Worm (Caenorhabditis elegans) whole organism, L1 larva: Measurements from ENCODE around the gene ger-1.
A peak's percentile ranks its signal among the peaks of the same experiment; 100 is the strongest.

Source experiments
- C16A3.4 ChIP-seq: fragments of 150-350 bp; optimal IDR thresholded peaks from 2 replicates; lab custom pipeline; 2014; ENCODE audit warnings: missing biosample characterization, missing genetic modification characterization
- F16B12.6 ChIP-seq: fragments of 150-350 bp; optimal IDR thresholded peaks from 2 replicates; lab custom pipeline; 2014; ENCODE audit warnings: missing biosample characterization, missing genetic modification characterization
- Y116A8C.19 ChIP-seq: sonication (generic microtip); optimal IDR thresholded peaks from 2 replicates; lab custom pipeline; 2016; ENCODE audit warnings: missing compliant biosample characterization, missing genetic modification characterization, borderline replicate concordance
- aha-1 ChIP-seq: fragments of 150-350 bp; optimal IDR thresholded peaks from 2 replicates; lab custom pipeline; 2014; ENCODE audit warnings: missing biosample characterization, missing genetic modification characterization
- alr-1 ChIP-seq: fragments of 200-800 bp; sonication (Bioruptor generic); optimal IDR thresholded peaks from 2 replicates; lab custom pipeline; 2018; ENCODE audit warnings: borderline replicate concordance, mild to moderate bottlenecking, missing genetic modification characterization, missing compliant biosample characterization
- ama-1 ChIP-seq: fragments of 150-350 bp; optimal IDR thresholded peaks from 2 replicates; lab custom pipeline; 2014
- ceh-63 ChIP-seq: fragments of 200-800 bp; sonication (Bioruptor generic); optimal IDR thresholded peaks from 2 replicates; lab custom pipeline; 2018; ENCODE audit warnings: mild to moderate bottlenecking, missing genetic modification characterization, missing compliant biosample characterization
- ceh-90 ChIP-seq: sonication (generic microtip); optimal IDR thresholded peaks from 2 replicates; lab custom pipeline; 2016; ENCODE audit warnings: missing genetic modification characterization, missing compliant biosample characterization
- dpl-1 ChIP-seq, 3 experiments: fragments of 150-350 bp in 2 of 3; sonication (generic microtip) in 1 of 3; optimal IDR thresholded peaks; 2 replicates each; lab custom pipeline; 2014 to 2017; ENCODE audit warnings: missing biosample characterization in 3 of 3, missing genetic modification characterization in 3 of 3, missing genetic modification reagents in 3 of 3
- efl-1 ChIP-seq, 4 experiments: fragments of 150-350 bp; optimal IDR thresholded peaks in 3 of 4; peaks in 1 of 4; 1 replicate in 1 of 4; 2 replicates in 3 of 4; lab custom pipeline; 2014; ENCODE audit warnings: missing biosample characterization in 2 of 4, missing genetic modification characterization in 2 of 4, missing genetic modification reagents in 2 of 4
- egl-13 ChIP-seq: sonication (generic microtip); optimal IDR thresholded peaks from 2 replicates; lab custom pipeline; 2016; ENCODE audit warnings: missing genotype, missing genetic modification reagents, missing genetic modification characterization, missing compliant biosample characterization
- elt-2 ChIP-seq: sonication (generic microtip); optimal IDR thresholded peaks from 2 replicates; lab custom pipeline; 2016; ENCODE audit warnings: missing genetic modification characterization, mild to moderate bottlenecking, inconsistent platforms, missing compliant biosample characterization, missing genetic modification reagents
- fkh-10 ChIP-seq: sonication (generic microtip); optimal IDR thresholded peaks from 2 replicates; lab custom pipeline; 2017; ENCODE audit warnings: missing biosample characterization, missing genetic modification reagents, missing genetic modification characterization
- fkh-4 ChIP-seq: sonication (generic microtip); optimal IDR thresholded peaks from 2 replicates; lab custom pipeline; 2016; ENCODE audit warnings: missing compliant biosample characterization, missing genetic modification characterization, borderline replicate concordance
- grh-1 ChIP-seq: fragments of 200-800 bp; sonication (Bioruptor generic); IDR thresholded peaks from 2 replicates; pipeline ENCODE4 v1.3.6; 2022; ENCODE audit warnings: missing genetic modification reagents, missing genetic modification characterization, missing compliant biosample characterization
- hlh-17 ChIP-seq: fragments of 200-800 bp; sonication (Bioruptor generic); optimal IDR thresholded peaks from 2 replicates; lab custom pipeline; 2018; ENCODE audit warnings: missing genetic modification characterization, mild to moderate bottlenecking, missing compliant biosample characterization, moderate library complexity, borderline replicate concordance
- hlh-4 ChIP-seq: sonication (generic microtip); optimal IDR thresholded peaks from 2 replicates; lab custom pipeline; 2016; ENCODE audit warnings: mild to moderate bottlenecking, missing genetic modification characterization, missing compliant biosample characterization
- hpl-2 ChIP-seq: fragments of 150-350 bp; optimal IDR thresholded peaks from 2 replicates; lab custom pipeline; 2014; ENCODE audit warnings: missing biosample characterization, missing genetic modification reagents, missing genetic modification characterization
- irx-1 ChIP-seq: sonication (generic microtip); optimal IDR thresholded peaks from 2 replicates; lab custom pipeline; 2016; ENCODE audit warnings: missing genetic modification characterization, missing compliant biosample characterization
- jun-1 ChIP-seq: fragments of 150-350 bp; optimal IDR thresholded peaks from 2 replicates; lab custom pipeline; 2014; ENCODE audit warnings: missing biosample characterization, missing genetic modification reagents, missing genetic modification characterization
- lin-14 ChIP-seq: fragments of 200-800 bp; sonication (Bioruptor generic); optimal IDR thresholded peaks from 2 replicates; lab custom pipeline; 2018; ENCODE audit warnings: mild to moderate bottlenecking, missing genetic modification characterization, moderate library complexity, missing compliant biosample characterization
- lin-39 ChIP-seq: fragments of 150-350 bp; optimal IDR thresholded peaks from 2 replicates; lab custom pipeline; 2014; ENCODE audit warnings: missing biosample characterization, missing genetic modification reagents, missing genetic modification characterization
- lir-3 ChIP-seq: sonication (generic microtip); optimal IDR thresholded peaks from 2 replicates; lab custom pipeline; 2016; ENCODE audit warnings: mild to moderate bottlenecking, missing genetic modification characterization, moderate library complexity, missing compliant biosample characterization; ENCODE audit not compliant: poor library complexity
- mab-9 ChIP-seq: fragments of 200-800 bp; sonication (Bioruptor generic); IDR thresholded peaks from 2 replicates; pipeline ENCODE4 v1.3.6; 2022; ENCODE audit warnings: missing genetic modification reagents, missing genetic modification characterization, missing compliant biosample characterization
- mef-2 ChIP-seq: fragments of 150-350 bp; optimal IDR thresholded peaks from 2 replicates; lab custom pipeline; 2014; ENCODE audit warnings: missing biosample characterization, missing genetic modification characterization
- mep-1 ChIP-seq: fragments of 150-350 bp; optimal IDR thresholded peaks from 2 replicates; lab custom pipeline; 2014; ENCODE audit warnings: missing biosample characterization, missing genetic modification characterization
- nhr-11 ChIP-seq: fragments of 150-350 bp; optimal IDR thresholded peaks from 2 replicates; lab custom pipeline; 2014; ENCODE audit warnings: missing biosample characterization, missing genetic modification characterization
- nhr-12 ChIP-seq: sonication (generic microtip); optimal IDR thresholded peaks from 2 replicates; lab custom pipeline; 2017; ENCODE audit warnings: missing biosample characterization, missing genetic modification characterization
- nhr-19 ChIP-seq: fragments of 200-800 bp; sonication (Bioruptor generic); conservative IDR thresholded peaks from 2 replicates; pipeline ENCODE4 v1.3.6; 2022; ENCODE audit warnings: missing genetic modification characterization, missing compliant biosample characterization
- nhr-20 ChIP-seq: sonication (generic microtip); optimal IDR thresholded peaks from 2 replicates; lab custom pipeline; 2016; ENCODE audit warnings: mild to moderate bottlenecking, missing genetic modification characterization, missing compliant biosample characterization
- nhr-237 ChIP-seq: fragments of 150-350 bp; optimal IDR thresholded peaks from 2 replicates; lab custom pipeline; 2014; ENCODE audit warnings: missing biosample characterization, missing genetic modification characterization
- nhr-28 ChIP-seq: fragments of 150-350 bp; optimal IDR thresholded peaks from 2 replicates; lab custom pipeline; 2014; ENCODE audit warnings: missing biosample characterization, missing genetic modification characterization
- nhr-47 ChIP-seq: sonication (generic microtip); optimal IDR thresholded peaks from 2 replicates; lab custom pipeline; 2016; ENCODE audit warnings: mild to moderate bottlenecking, missing genetic modification characterization, moderate library complexity, missing compliant biosample characterization
- nhr-71 ChIP-seq: sonication (generic microtip); optimal IDR thresholded peaks from 2 replicates; lab custom pipeline; 2016; ENCODE audit warnings: mild to moderate bottlenecking, missing genetic modification characterization, moderate library complexity, missing compliant biosample characterization
- nhr-76 ChIP-seq: sonication (generic microtip); optimal IDR thresholded peaks from 2 replicates; lab custom pipeline; 2017; ENCODE audit warnings: missing biosample characterization, missing genetic modification characterization
- nhr-77 ChIP-seq: fragments of 150-350 bp; optimal IDR thresholded peaks from 2 replicates; lab custom pipeline; 2014; ENCODE audit warnings: missing biosample characterization, missing genetic modification characterization
- nhr-84 ChIP-seq: sonication (generic microtip); optimal IDR thresholded peaks from 2 replicates; lab custom pipeline; 2017; ENCODE audit warnings: missing biosample characterization, missing genetic modification characterization
- nhr-90 ChIP-seq: sonication (generic microtip); optimal IDR thresholded peaks from 2 replicates; lab custom pipeline; 2016; ENCODE audit warnings: mild to moderate bottlenecking, missing genetic modification characterization, missing compliant biosample characterization; ENCODE audit not compliant: poor library complexity
- rnt-1 ChIP-seq: sonication (generic microtip); optimal IDR thresholded peaks from 2 replicates; lab custom pipeline; 2016; ENCODE audit warnings: mild to moderate bottlenecking, missing genetic modification characterization, moderate library complexity, missing compliant biosample characterization
- skn-1 ChIP-seq: fragments of 150-350 bp; optimal IDR thresholded peaks from 2 replicates; lab custom pipeline; 2014; ENCODE audit warnings: missing biosample characterization, missing genetic modification characterization
- snpc-4 ChIP-seq: fragments of 150-350 bp; optimal IDR thresholded peaks from 2 replicates; lab custom pipeline; 2014; ENCODE audit warnings: missing biosample characterization, missing genetic modification characterization
- snu-23 ChIP-seq: sonication (generic microtip); optimal IDR thresholded peaks from 2 replicates; lab custom pipeline; 2016; ENCODE audit warnings: missing genetic modification characterization, missing compliant biosample characterization
- sox-4 ChIP-seq: sonication (generic microtip); optimal IDR thresholded peaks from 2 replicates; lab custom pipeline; 2016; ENCODE audit warnings: missing genetic modification characterization, missing compliant biosample characterization
- sptf-1 ChIP-seq: fragments of 150-350 bp; optimal IDR thresholded peaks from 2 replicates; lab custom pipeline; 2014; ENCODE audit warnings: missing biosample characterization, missing genetic modification characterization
- sup-37 ChIP-seq: fragments of 200-800 bp; sonication (Bioruptor generic); optimal IDR thresholded peaks from 2 replicates; lab custom pipeline; 2018; ENCODE audit warnings: mild to moderate bottlenecking, missing genetic modification characterization, missing compliant biosample characterization
- tlp-1 ChIP-seq: fragments of 150-350 bp; optimal IDR thresholded peaks from 2 replicates; lab custom pipeline; 2014; ENCODE audit warnings: missing biosample characterization, missing genetic modification characterization
- unc-30 ChIP-seq: sonication (generic microtip); optimal IDR thresholded peaks from 2 replicates; lab custom pipeline; 2017; ENCODE audit warnings: missing biosample characterization, missing genetic modification characterization
- unc-62 ChIP-seq: fragments of 150-350 bp; optimal IDR thresholded peaks from 2 replicates; lab custom pipeline; 2014; ENCODE audit warnings: missing biosample characterization, missing genetic modification reagents, missing genetic modification characterization
- unc-86 ChIP-seq: sonication (generic microtip); optimal IDR thresholded peaks from 2 replicates; lab custom pipeline; 2016; ENCODE audit warnings: missing genetic modification characterization, missing compliant biosample characterization
- unc-98 ChIP-seq: fragments of 200-800 bp; sonication (Bioruptor generic); IDR thresholded peaks from 2 replicates; pipeline ENCODE4 v1.3.6; 2022; ENCODE audit warnings: missing genetic modification characterization, missing compliant biosample characterization
- xbp-1 ChIP-seq: sonication (generic microtip); optimal IDR thresholded peaks from 2 replicates; lab custom pipeline; 2016; ENCODE audit warnings: missing genetic modification characterization, missing compliant biosample characterization
- ztf-11 ChIP-seq, 2 experiments: sonication (generic microtip); optimal IDR thresholded peaks; 2 replicates each; lab custom pipeline; 2016 to 2017; ENCODE audit warnings: missing genetic modification characterization in 2 of 2, missing biosample characterization in 1 of 2, missing compliant biosample characterization in 1 of 2

ger-1 gene

ce11 chrIII:7030044-7030804 is 37.1 kb downstream of the ger-1 start (continued):
- TF ChIP-seq ceh-63 (GFP tag; lab: Kevin White, UChicago) (no peak), grh-1 (GFP tag; lab: Robert Waterston, UW) (no peak), aha-1 (tag; lab: Kevin White, UChicago) (no peak), jun-1 (tag; lab: Kevin White, UChicago) (no peak), snu-23 (GFP tag; lab: Kevin White, UChicago) (peak; percentile 65), unc-98 (GFP tag; lab: Robert Waterston, UW) (no peak), fkh-4 (tag; lab: Kevin White, UChicago) (peak; percentile 4), snpc-4 (peak; percentile 85), xbp-1 (peak; percentile 16), Y116A8C.19 (no peak), elt-2 (tag; lab: Kevin White, UChicago) (peak; percentile 21), mep-1 (tag; lab: Kevin White, UChicago) (peak; percentile 41), unc-86 (no peak), lir-3 (no peak), fkh-10 (GFP tag; lab: Kevin White, UChicago) (no peak), nhr-12 (tag; lab: Kevin White, UChicago) (no peak), nhr-77 (tag; lab: Kevin White, UChicago) (no peak), nhr-90 (tag; lab: Kevin White, UChicago) (peak; percentile 31), sup-37 (GFP tag; lab: Kevin White, UChicago) (no peak), nhr-76 (tag; lab: Kevin White, UChicago) (no peak), rnt-1 (peak; percentile 49), egl-13 (no peak), nhr-20 (tag; lab: Kevin White, UChicago) (peak; percentile 33), nhr-19 (GFP tag; lab: Robert Waterston, UW) (peak; percentile 59), ama-1 (lab: Kevin White, UChicago) (no peak), skn-1 (tag; lab: Kevin White, UChicago) (peak; percentile 15), mab-9 (GFP tag; lab: Robert Waterston, UW) (no peak), hpl-2 (GFP tag; lab: Kevin White, UChicago) (no peak), nhr-11 (no peak), nhr-237 (no peak), unc-30 (tag; lab: Kevin White, UChicago) (no peak), hlh-17 (no peak), sox-4 (tag; lab: Kevin White, UChicago) (no peak), hlh-4 (tag; lab: Kevin White, UChicago) (no peak), C16A3.4 (peak; percentile 45), unc-62 (GFP tag; lab: Kevin White, UChicago) (no peak), nhr-84 (tag; lab: Kevin White, UChicago) (no peak), irx-1 (tag; lab: Kevin White, UChicago) (no peak), alr-1 (tag; lab: Kevin White, UChicago) (no peak), nhr-28 (tag; lab: Kevin White, UChicago) (no peak), lin-39 (no peak), efl-1 (optimal IDR thresholded peaks at IDR 0.05; lab: Kevin White, UChicago) (peak; percentile 31 to 53), efl-1 (GFP tag; optimal IDR thresholded peaks at IDR 0.05 in 1 of 2; lab: Kevin White, UChicago) (peak; percentile 8 to 90), sptf-1 (tag; lab: Kevin White, UChicago) (no peak), lin-14 (GFP tag; lab: Kevin White, UChicago) (peak; percentile 15), tlp-1 (tag; lab: Kevin White, UChicago) (no peak), nhr-71 (peak; percentile 50), ceh-90 (tag; lab: Kevin White, UChicago) (no peak), nhr-47 (tag; lab: Kevin White, UChicago) (peak; percentile 53), F16B12.6 (no peak), dpl-1 (GFP tag; optimal IDR thresholded peaks at IDR 0.05; lab: Kevin White, UChicago) (peak in 2 of 3 experiments; percentile 41 to 43), mef-2 (tag; lab: Kevin White, UChicago) (no peak), ztf-11 (tag; optimal IDR thresholded peaks at IDR 0.05; lab: Kevin White, UChicago) (no peak)
